Fruit fly (Drosophila melanogaster) whole organism, embryonic: ENCODE results near the gene CG6961.

Experiments
- Blimp-1 ChIP-seq: fragments of 200-800 bp; sonication (Bioruptor generic); optimal IDR thresholded peaks from 3 replicates; lab custom pipeline; 2018; ENCODE audit warnings: missing biosample characterization, missing genetic modification characterization, mild to moderate bottlenecking, moderate library complexity, missing genetic modification reagents
- CG1832 ChIP-seq: fragments of 200-800 bp; sonication (Bioruptor generic); optimal IDR thresholded peaks from 2 replicates; lab custom pipeline; 2017; ENCODE audit warnings: missing biosample characterization, mild to moderate bottlenecking, missing genetic modification characterization, inconsistent platforms
- CG8290 ChIP-seq, 3 experiments: fragments of 200-800 bp; sonication (Bioruptor generic); optimal IDR thresholded peaks; 2 replicates each; lab custom pipeline; 2016 to 2019; ENCODE audit warnings: missing biosample characterization in 3 of 3, missing genetic modification characterization in 3 of 3, mild to moderate bottlenecking in 2 of 3, moderate library complexity in 1 of 3
- CG8924 ChIP-seq: fragments of 200-800 bp; optimal IDR thresholded peaks from 3 replicates; lab custom pipeline; 2019; ENCODE audit warnings: missing biosample characterization, mild to moderate bottlenecking, missing genetic modification characterization, moderate library complexity
- Deaf1 ChIP-seq: fragments of 200-800 bp; optimal IDR thresholded peaks from 3 replicates; lab custom pipeline; 2019; ENCODE audit warnings: missing biosample characterization, mild to moderate bottlenecking, missing genetic modification characterization, moderate library complexity
- HLHmδ ChIP-seq: fragments of 200-800 bp; sonication (Bioruptor generic); optimal IDR thresholded peaks from 2 replicates; lab custom pipeline; 2018; ENCODE audit warnings: missing biosample characterization, mild to moderate bottlenecking, missing genetic modification characterization, moderate library complexity
- Kr ChIP-seq: fragments of 200-800 bp; sonication (Bioruptor generic); optimal IDR thresholded peaks from 2 replicates; lab custom pipeline; 2017; ENCODE audit warnings: missing biosample characterization, mild to moderate bottlenecking, missing genetic modification characterization
- Lim3 ChIP-seq: fragments of 200-800 bp; sonication (Bioruptor generic); IDR thresholded peaks from 2 replicates; pipeline ENCODE4 v1.3.6; 2022; ENCODE audit warnings: missing biosample characterization, missing genetic modification characterization
- bigmax ChIP-seq: fragments of 200-800 bp; sonication (Bioruptor generic); optimal IDR thresholded peaks from 2 replicates; lab custom pipeline; 2018; ENCODE audit warnings: missing biosample characterization, mild to moderate bottlenecking, missing genetic modification characterization
- cg ChIP-seq: fragments of 200-800 bp; sonication (Bioruptor generic); optimal IDR thresholded peaks from 3 replicates; lab custom pipeline; 2019; ENCODE audit warnings: missing biosample characterization, mild to moderate bottlenecking, missing genetic modification characterization, moderate library complexity
- cwo ChIP-seq: fragments of 200-800 bp; sonication (Bioruptor generic); optimal IDR thresholded peaks from 3 replicates; lab custom pipeline; 2017; ENCODE audit warnings: missing biosample characterization, missing genetic modification characterization, mild to moderate bottlenecking, moderate library complexity, missing genetic modification reagents
- h ChIP-seq: fragments of >200 bp; optimal IDR thresholded peaks from 2 replicates; lab custom pipeline; 2017
- so ChIP-seq: fragments of 200-800 bp; sonication (Bioruptor generic); IDR thresholded peaks from 3 replicates; pipeline ENCODE4 v1.3.6; 2022; ENCODE audit warnings: missing biosample characterization, missing genetic modification characterization
- tio ChIP-seq: fragments of 200-800 bp; sonication (Bioruptor generic); optimal IDR thresholded peaks from 2 replicates; lab custom pipeline; 2017; ENCODE audit warnings: missing biosample characterization, missing genetic modification characterization, inconsistent platforms

DNA sequence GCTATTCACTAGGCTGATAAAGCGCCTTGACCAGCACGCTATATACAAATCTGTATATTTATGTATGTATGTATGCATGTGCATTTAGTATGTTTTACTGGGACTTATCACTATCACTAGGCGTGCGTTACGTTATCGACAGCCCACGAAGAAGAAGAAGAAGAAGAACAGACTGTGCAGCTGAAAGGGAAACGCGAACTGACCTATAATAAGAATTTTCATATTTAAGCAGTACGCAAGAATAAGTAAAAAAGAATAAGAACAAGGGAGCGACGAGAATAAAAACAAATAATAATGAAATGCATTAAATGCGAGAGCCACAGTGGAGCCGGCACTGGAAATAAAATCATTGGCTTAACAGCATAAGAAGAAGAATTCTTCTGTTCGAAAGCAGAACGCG, 48.3 kb upstream of the CG6961 start:
- TF ChIP-seq Kr (GFP tag; lab: Kevin White, UChicago) (no peak), Lim3 (GFP tag; lab: Robert Waterston, UW) (no peak), HLHmδ (no peak), Deaf1 (no peak), h (lab: Kevin White, UChicago) (no peak), CG8924 (tag; lab: Kevin White, UChicago) (no peak), CG1832 (GFP tag; lab: Kevin White, UChicago) (no peak), cwo (GFP tag; lab: Kevin White, UChicago) (no peak), so (GFP tag; lab: Robert Waterston, UW) (no peak), tio (GFP tag; lab: Kevin White, UChicago) (no peak), Blimp-1 (GFP tag; lab: Kevin White, UChicago) (peak; percentile 66), bigmax (GFP tag; lab: Kevin White, UChicago) (no peak), CG8290 (GFP tag; optimal IDR thresholded peaks at IDR 0.05; lab: Kevin White, UChicago) (no peak), CG8290 (tag; optimal IDR thresholded peaks at IDR 0.05; lab: Kevin White, UChicago) (no peak), cg (GFP tag; lab: Kevin White, UChicago) (no peak)
